Fruit fly (Drosophila melanogaster) S2 (cell line): ENCODE results near the gene Tnpo-SR.

Experiments
- CG8478 ChIP-seq: fragments of >200 bp; optimal IDR thresholded peaks from 2 replicates; lab custom pipeline; 2018
- CTCF ChIP-seq, 2 experiments: fragments of >200 bp; optimal IDR thresholded peaks; 2 replicates each; lab custom pipeline; 2018

DNA sequence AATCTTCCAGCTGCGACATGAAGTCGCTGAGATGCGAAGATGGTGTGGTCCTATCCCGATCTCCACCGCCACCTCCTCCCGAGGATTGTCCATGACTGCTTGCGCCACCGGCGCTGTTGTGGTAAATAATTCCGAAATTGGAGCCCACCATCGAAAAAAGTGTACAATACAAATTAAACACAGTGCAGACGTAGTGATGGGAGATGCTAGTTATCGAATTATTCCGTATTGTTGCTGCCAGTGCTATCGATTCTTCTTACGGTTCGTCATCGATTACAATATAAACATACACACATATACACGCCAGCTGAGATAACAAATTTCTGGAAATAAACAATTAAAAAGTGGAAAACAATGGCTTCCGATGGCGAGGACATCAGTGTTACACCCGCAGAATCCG is 7.9 kb downstream of the Tnpo-SR start, which contains the start of the genes Taf10b and Taf10:
- TF ChIP-seq CG8478 (lab: Kevin White, UChicago) (no peak), CTCF (optimal IDR thresholded peaks at IDR 0.05; lab: Kevin White, UChicago) (no peak)
